Fruit fly (Drosophila melanogaster): ENCODE data around the gene SF1.

DNA sequence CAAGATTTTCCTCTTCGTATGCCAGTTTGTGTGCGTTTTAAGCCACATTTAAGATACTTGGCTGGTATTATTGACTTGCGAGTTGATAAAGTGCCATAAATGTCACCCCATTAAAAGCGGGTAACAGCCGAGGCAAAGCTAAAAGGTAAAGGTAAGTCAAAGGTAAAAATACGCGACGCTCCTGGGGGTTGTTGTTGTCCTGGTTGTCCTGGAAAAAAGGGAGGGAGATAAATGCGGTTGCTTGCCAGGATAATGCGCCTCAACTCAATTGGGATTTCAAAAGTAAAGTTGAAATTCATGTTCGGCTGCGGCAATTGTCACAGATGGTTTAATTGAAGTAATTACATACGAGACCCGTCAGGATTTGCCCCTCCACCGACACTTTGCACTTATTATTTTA is 53.2 kb downstream of the SF1 start:
- TF ChIP-seq CG7045 (GFP tag; optimal IDR thresholded peaks at IDR 0.05) (no peak), kay (GFP tag; ENCODE audit: borderline replicate concordance) (no peak), toe (GFP tag; optimal IDR thresholded peaks at IDR 0.05) (no peak), Clk (GFP tag; optimal IDR thresholded peaks at IDR 0.05) (no peak), CG12768 (GFP tag; optimal IDR thresholded peaks at IDR 0.05) (no peak), tj (GFP tag; optimal IDR thresholded peaks at IDR 0.05) (no peak), cic (GFP tag; optimal IDR thresholded peaks at IDR 0.05) (no peak), CG14711 (tag; optimal IDR thresholded peaks at IDR 0.05) (no peak), bab1 (GFP tag; optimal IDR thresholded peaks at IDR 0.05) (no peak), Hr96 (GFP tag; optimal IDR thresholded peaks at IDR 0.05) (no peak), Crg-1 (GFP tag; optimal IDR thresholded peaks at IDR 0.05) (no peak), ovo (GFP tag; optimal IDR thresholded peaks at IDR 0.05) (no peak), Mnt (GFP tag; optimal IDR thresholded peaks at IDR 0.05) (no peak), CG11617 (GFP tag; optimal IDR thresholded peaks at IDR 0.05) (no peak)
